Fruit fly (Drosophila melanogaster) whole organism, pupa: ENCODE measurements around the gene vvl.
A peak's percentile ranks its signal among the peaks of the same experiment; 100 is the strongest.

Experiments used
- CG10348 ChIP-seq: fragments of 200-800 bp; sonication (Bioruptor generic); IDR thresholded peaks from 2 replicates; pipeline ENCODE4 v1.3.6; 2022; ENCODE audit warnings: missing biosample characterization, missing genetic modification characterization
- CG12605 ChIP-seq: fragments of 200-800 bp; sonication (Bioruptor generic); IDR thresholded peaks from 2 replicates; pipeline ENCODE4 v1.3.6; 2022; ENCODE audit warnings: missing biosample characterization, missing genetic modification characterization
- CG13204 ChIP-seq: fragments of 200-800 bp; sonication (Bioruptor generic); optimal IDR thresholded peaks from 2 replicates; lab custom pipeline; 2018; ENCODE audit warnings: missing biosample characterization, mild to moderate bottlenecking, missing genetic modification characterization, moderate library complexity
- CG14655 ChIP-seq: fragments of 200-800 bp; sonication (Bioruptor generic); optimal IDR thresholded peaks from 3 replicates; lab custom pipeline; 2017; ENCODE audit warnings: mild to moderate bottlenecking, missing biosample characterization, missing genetic modification reagents, missing genetic modification characterization
- CG15710 ChIP-seq: fragments of 200-800 bp; sonication (Bioruptor generic); optimal IDR thresholded peaks from 2 replicates; lab custom pipeline; 2018; ENCODE audit warnings: missing biosample characterization, mild to moderate bottlenecking, missing genetic modification characterization, moderate library complexity
- CG17806 ChIP-seq: fragments of 200-800 bp; sonication (Bioruptor generic); optimal IDR thresholded peaks from 2 replicates; lab custom pipeline; 2018; ENCODE audit warnings: missing biosample characterization, mild to moderate bottlenecking, missing genetic modification characterization, moderate library complexity
- CG32121 ChIP-seq: fragments of 200-800 bp; sonication (Bioruptor generic); IDR thresholded peaks from 2 replicates; pipeline ENCODE4 v1.3.6; 2022; ENCODE audit warnings: missing biosample characterization, missing genetic modification characterization
- CG34367 ChIP-seq: fragments of 200-800 bp; sonication (Bioruptor generic); optimal IDR thresholded peaks from 2 replicates; lab custom pipeline; 2018; ENCODE audit warnings: missing biosample characterization, mild to moderate bottlenecking, missing genetic modification characterization
- CG4496 ChIP-seq: fragments of 200-800 bp; sonication (Bioruptor generic); IDR thresholded peaks from 3 replicates; pipeline ENCODE4 v1.3.6; 2022; ENCODE audit warnings: missing biosample characterization, missing genetic modification characterization
- CG8159 ChIP-seq: fragments of 200-800 bp; sonication (Bioruptor generic); optimal IDR thresholded peaks from 3 replicates; lab custom pipeline; 2018; ENCODE audit warnings: missing biosample characterization, mild to moderate bottlenecking, missing genetic modification characterization, moderate library complexity
- CG8301 ChIP-seq: fragments of 200-800 bp; sonication (Bioruptor generic); optimal IDR thresholded peaks from 2 replicates; lab custom pipeline; 2018; ENCODE audit warnings: missing biosample characterization, mild to moderate bottlenecking, missing genetic modification characterization
- CG9948 ChIP-seq: fragments of 200-800 bp; sonication (Bioruptor generic); optimal IDR thresholded peaks from 2 replicates; lab custom pipeline; 2018; ENCODE audit warnings: missing biosample characterization, mild to moderate bottlenecking, missing genetic modification characterization, moderate library complexity
- D1 ChIP-seq: fragments of 200-800 bp; sonication (Bioruptor generic); optimal IDR thresholded peaks from 2 replicates; lab custom pipeline; 2018; ENCODE audit warnings: missing biosample characterization, mild to moderate bottlenecking, missing genetic modification characterization, moderate library complexity
- EcR ChIP-seq: fragments of 200-800 bp; sonication (Bioruptor generic); optimal IDR thresholded peaks from 3 replicates; lab custom pipeline; 2019; ENCODE audit warnings: missing biosample characterization, missing genetic modification characterization, mild to moderate bottlenecking, moderate library complexity, missing genetic modification reagents
- Ets98B ChIP-seq: fragments of 200-800 bp; sonication (Bioruptor generic); IDR thresholded peaks from 2 replicates; pipeline ENCODE4 v1.3.6; 2022; ENCODE audit warnings: missing biosample characterization, missing genetic modification characterization
- Pif1A ChIP-seq: fragments of 200-800 bp; sonication (Bioruptor generic); optimal IDR thresholded peaks from 3 replicates; lab custom pipeline; 2016; ENCODE audit warnings: missing biosample characterization, missing genetic modification characterization
- Pif1B ChIP-seq: fragments of 200-800 bp; sonication (Bioruptor generic); optimal IDR thresholded peaks from 3 replicates; lab custom pipeline; 2016; ENCODE audit warnings: missing biosample characterization, missing genetic modification characterization
- Snoo ChIP-seq: fragments of 200-800 bp; sonication (Bioruptor generic); optimal IDR thresholded peaks from 3 replicates; lab custom pipeline; 2017; ENCODE audit warnings: missing biosample characterization, mild to moderate bottlenecking, missing genetic modification characterization, inconsistent platforms
- fd96Ca ChIP-seq: fragments of 200-800 bp; sonication (Bioruptor generic); IDR thresholded peaks from 3 replicates; pipeline ENCODE4 v1.3.6; 2022; ENCODE audit warnings: missing biosample characterization, missing genetic modification characterization
- gl ChIP-seq: fragments of 200-800 bp; sonication (Bioruptor generic); optimal IDR thresholded peaks from 2 replicates; lab custom pipeline; 2018; ENCODE audit warnings: missing biosample characterization, mild to moderate bottlenecking, missing genetic modification characterization
- rn ChIP-seq: fragments of 200-800 bp; sonication (Bioruptor generic); IDR thresholded peaks from 2 replicates; pipeline ENCODE4 v1.3.6; 2022; ENCODE audit warnings: missing biosample characterization, missing genetic modification characterization

Gene vvl

DNA sequence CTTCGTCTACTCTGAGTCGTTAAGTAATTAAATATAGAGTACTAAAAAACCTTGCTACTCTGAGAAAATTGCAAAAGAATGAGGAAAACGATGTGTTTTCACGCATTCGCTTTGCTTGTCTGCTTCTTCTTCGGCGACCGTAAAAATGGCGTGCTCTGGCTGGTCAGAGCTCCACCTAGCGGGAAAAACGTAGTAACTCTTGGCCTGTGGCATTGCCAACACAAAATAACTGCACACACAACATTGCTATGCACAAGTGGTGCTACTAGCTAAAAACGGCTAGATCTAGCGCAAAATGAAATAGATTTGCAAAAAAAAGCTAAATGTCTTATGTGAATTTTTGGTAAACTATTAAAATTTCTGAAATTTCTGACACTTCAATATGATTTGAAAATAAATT is 42.8 kb upstream of the vvl start:
- TF ChIP-seq CG9948 (tag; lab: Kevin White, UChicago) (no peak), CG12605 (0 out of 2 replicates have a peak, but pooled peaks have one; percentile 17), CG15710 (tag; lab: Kevin White, UChicago) (peak; percentile 48), Ets98B (GFP tag; lab: Robert Waterston, UW) (peak; percentile 31; the same call in 1 of the 2 replicates), CG4496 (peak; percentile 55; the same call in 1 of the 3 replicates), CG17806 (tag; lab: Kevin White, UChicago) (no peak), CG32121 (GFP tag; lab: Robert Waterston, UW) (no peak; the same call in 1 of the 2 replicates), CG8159 (tag; lab: Kevin White, UChicago) (peak; percentile 28), Snoo (tag; lab: Kevin White, UChicago) (peak; percentile 47), D1 (no peak), Pif1B (no peak), CG14655 (GFP tag; lab: Kevin White, UChicago) (no peak), CG34367 (tag; lab: Kevin White, UChicago) (no peak)

DNA sequence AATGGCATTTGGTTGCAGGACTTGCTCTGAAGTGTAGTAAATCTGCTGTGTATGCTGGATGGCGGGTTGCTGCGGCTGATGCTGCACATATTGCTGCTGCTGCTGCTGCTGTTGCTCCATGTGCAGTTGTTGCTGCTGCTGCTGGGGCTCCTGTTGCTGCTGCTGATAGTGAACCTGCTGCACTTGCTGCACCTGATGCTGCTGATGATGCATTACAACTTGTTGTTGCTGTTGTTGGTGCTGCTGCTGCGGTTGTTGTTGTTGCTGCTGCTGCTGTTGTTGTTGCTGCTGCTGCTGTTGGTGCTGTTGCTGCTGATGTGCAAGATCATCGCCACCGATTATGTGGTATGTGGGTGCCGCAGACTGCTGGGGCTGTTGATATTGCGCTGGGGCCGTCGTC is 39.1 kb upstream of the vvl start:
- TF ChIP-seq gl (no peak), CG14655 (GFP tag; lab: Kevin White, UChicago) (no peak), D1 (no peak), Snoo (tag; lab: Kevin White, UChicago) (no peak), CG32121 (GFP tag; lab: Robert Waterston, UW) (no peak), CG10348 (GFP tag; lab: Robert Waterston, UW) (no peak), fd96Ca (GFP tag; lab: Robert Waterston, UW) (no peak), CG9948 (tag; lab: Kevin White, UChicago) (no peak), CG8159 (tag; lab: Kevin White, UChicago) (no peak), CG15710 (tag; lab: Kevin White, UChicago) (no peak), rn (no peak)

DNA sequence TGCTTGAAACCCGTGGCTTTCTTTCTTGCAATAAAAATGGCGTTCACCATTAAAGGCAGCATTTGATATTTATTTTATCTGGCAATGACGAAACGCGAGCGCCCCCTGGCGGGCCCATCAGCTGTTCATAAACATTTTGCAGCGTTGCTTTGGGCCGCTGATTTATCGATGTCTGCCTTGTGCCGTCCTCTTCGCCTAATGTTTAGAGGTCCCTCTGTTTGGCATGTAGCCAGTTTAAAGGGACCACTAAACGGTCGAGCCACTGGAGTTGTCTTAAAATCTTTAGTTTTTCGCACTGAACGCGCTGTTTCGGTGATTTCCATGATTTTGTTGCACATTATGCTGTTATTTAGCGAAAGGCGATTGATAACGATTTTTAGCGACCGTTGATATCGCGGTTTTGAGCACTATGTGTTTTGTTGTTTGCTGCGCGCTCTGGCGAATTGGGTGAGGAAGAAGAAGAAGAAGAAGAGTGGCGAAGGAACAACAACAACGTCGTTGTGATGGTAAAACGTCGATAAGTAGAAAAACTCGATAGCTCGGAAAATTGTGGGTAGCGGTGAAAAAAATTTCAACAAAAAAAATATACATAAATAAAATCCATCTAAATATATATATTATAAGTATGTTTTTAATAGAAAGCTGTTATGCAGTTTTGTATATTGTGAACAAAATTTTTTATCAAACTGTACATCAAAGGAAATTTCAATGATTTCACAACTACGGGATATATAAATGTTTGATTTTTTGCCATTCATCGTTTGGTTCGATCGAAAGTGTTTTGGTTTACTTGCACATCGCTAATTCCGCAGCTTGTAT is 37.5 kb upstream of the vvl start, which contains the start of the genes velo and Sbds:
TSS of gene velo (minus strand) at position 475 of the 819 bp plus-strand sequence.
TSS of gene Sbds (plus strand) at position 636 of the 819 bp plus-strand sequence.
- peak; percentile 31 for TF ChIP-seq CG15710 (tag; lab: Kevin White, UChicago)
- peak; percentile 28 for TF ChIP-seq Snoo (tag; lab: Kevin White, UChicago)
- TF ChIP-seq rn = no peak
- no peak for TF ChIP-seq CG13204
- TF ChIP-seq CG4496 = peak; percentile 56
- no peak for TF ChIP-seq fd96Ca (GFP tag; lab: Robert Waterston, UW)
- no peak for TF ChIP-seq CG12605
- peak; percentile 22; the same call in 1 of the 2 replicates for TF ChIP-seq Ets98B (GFP tag; lab: Robert Waterston, UW)
- no peak for TF ChIP-seq D1
- no peak for TF ChIP-seq CG34367 (tag; lab: Kevin White, UChicago)
- no peak for TF ChIP-seq CG17806 (tag; lab: Kevin White, UChicago)
- TF ChIP-seq CG10348 (GFP tag; lab: Robert Waterston, UW) = no peak
- no peak for TF ChIP-seq CG9948 (tag; lab: Kevin White, UChicago)
- TF ChIP-seq EcR (GFP tag; lab: Kevin White, UChicago) = no peak
- TF ChIP-seq CG8159 (tag; lab: Kevin White, UChicago) = no peak
- no peak for TF ChIP-seq CG32121 (GFP tag; lab: Robert Waterston, UW)
- no peak for TF ChIP-seq Pif1A (GFP tag; lab: Kevin White, UChicago)

DNA sequence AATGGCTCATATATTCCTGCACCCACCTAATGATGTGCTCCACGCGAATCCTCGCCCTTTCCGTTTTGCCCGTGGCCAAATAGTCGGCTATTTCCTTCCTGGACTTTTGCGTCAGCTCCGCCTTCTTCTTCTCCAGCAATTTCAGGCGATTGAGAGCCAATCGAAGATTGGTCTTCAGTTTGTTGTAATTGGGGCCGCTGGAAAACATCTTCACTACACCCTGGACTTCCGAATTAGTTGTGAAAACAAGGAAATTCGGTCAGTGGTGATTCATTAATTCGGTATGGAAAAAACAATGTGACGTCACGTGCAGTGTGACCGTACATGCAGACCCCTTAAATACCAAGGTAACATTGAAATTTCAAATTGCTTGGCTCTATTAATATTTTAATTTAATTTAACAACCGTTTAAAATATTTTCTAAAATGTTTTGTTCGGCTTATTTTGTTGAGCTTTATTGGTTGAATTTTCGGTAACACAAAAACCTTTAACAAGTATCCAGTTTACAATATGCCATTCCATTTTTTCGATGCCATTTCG is 33.7 kb upstream of the vvl start, which contains the start of gene Ist1:
TSS of gene Ist1 (minus strand) at position 301 of the 540 bp plus-strand sequence.
- TF ChIP-seq CG32121 (GFP tag; lab: Robert Waterston, UW) (no peak), CG12605 (no peak), CG34367 (tag; lab: Kevin White, UChicago) (no peak), fd96Ca (GFP tag; lab: Robert Waterston, UW) (no peak), D1 (no peak), CG8159 (tag; lab: Kevin White, UChicago) (no peak), CG10348 (GFP tag; lab: Robert Waterston, UW) (no peak), CG14655 (GFP tag; lab: Kevin White, UChicago) (no peak), CG8301 (tag; lab: Kevin White, UChicago) (no peak), CG15710 (tag; lab: Kevin White, UChicago) (no peak), gl (no peak)
- TF ChIP-seq, all 21 proteins: peak for 0

DNA sequence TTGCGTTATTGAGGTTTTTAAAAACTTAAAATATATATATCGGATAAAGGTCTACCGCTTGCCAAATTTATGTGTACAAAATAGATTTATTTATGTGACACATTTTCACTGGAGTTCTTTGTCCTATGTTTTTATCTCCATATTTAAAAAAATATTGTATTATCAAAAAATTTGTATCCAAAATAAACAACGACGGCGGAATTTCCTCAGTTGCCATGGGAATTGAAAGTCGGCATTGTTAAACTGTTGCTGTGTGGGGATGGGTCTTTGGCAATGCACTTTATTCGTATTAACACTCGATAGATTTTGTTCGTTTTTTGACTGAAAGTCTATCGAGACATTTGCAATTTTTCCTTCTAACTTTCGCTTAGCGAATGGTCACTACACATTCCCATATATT is 26.8 kb upstream of the vvl start, which contains the start of gene Rsph3:
TSS of gene Rsph3 (minus strand) at position 101 of the 400 bp plus-strand sequence.
- no peak for TF ChIP-seq Snoo (tag; lab: Kevin White, UChicago)
- no peak for TF ChIP-seq CG34367 (tag; lab: Kevin White, UChicago)
- TF ChIP-seq D1 = no peak
- TF ChIP-seq CG32121 (GFP tag; lab: Robert Waterston, UW) = no peak
- no peak for TF ChIP-seq CG12605
- no peak for TF ChIP-seq CG9948 (tag; lab: Kevin White, UChicago)
- no peak for TF ChIP-seq Pif1A (GFP tag; lab: Kevin White, UChicago)
- TF ChIP-seq CG17806 (tag; lab: Kevin White, UChicago) = no peak
- TF ChIP-seq CG14655 (GFP tag; lab: Kevin White, UChicago) = no peak
- TF ChIP-seq CG10348 (GFP tag; lab: Robert Waterston, UW) = no peak
- TF ChIP-seq CG4496 = no peak
- TF ChIP-seq CG8159 (tag; lab: Kevin White, UChicago) = no peak
- no peak for TF ChIP-seq gl
- TF ChIP-seq fd96Ca (GFP tag; lab: Robert Waterston, UW) = no peak
- no peak for TF ChIP-seq CG13204
- no peak for TF ChIP-seq EcR (GFP tag; lab: Kevin White, UChicago)
